Worm (Caenorhabditis elegans): ENCODE data around the gene selt-1.2.

Gene selt-1.2

DNA sequence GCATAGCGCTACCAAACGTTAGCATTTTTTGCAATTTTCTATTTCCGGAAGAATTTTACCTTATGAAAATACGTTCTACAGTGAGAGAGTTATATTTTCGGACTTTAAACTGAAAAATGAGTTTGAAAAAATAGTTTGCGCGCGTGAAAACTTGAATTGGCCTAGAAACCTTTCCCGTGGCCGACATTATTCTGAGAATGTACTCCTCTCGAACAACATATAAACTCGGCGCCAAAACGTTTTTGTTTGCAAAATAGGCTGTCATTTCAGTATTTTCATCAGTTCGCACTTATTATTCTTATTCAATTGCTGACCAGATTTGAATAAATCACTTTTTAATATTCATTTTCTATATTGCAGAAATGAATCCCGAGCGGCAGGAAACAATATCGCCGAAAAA is 10.4 kb downstream of the selt-1.2 start, which contains the start of the genes mre-11 and wdr-5.3:
TSS of gene mre-11 (minus strand) at position 113 of the 400 bp plus-strand sequence.
TSS of gene wdr-5.3 (plus strand) at position 361 of the 400 bp plus-strand sequence.
- TF ChIP-seq unc-130 (GFP tag; optimal IDR thresholded peaks at IDR 0.05), result peak; percentile 59
- no peak for TF ChIP-seq D1046.2 (GFP tag; IDR thresholded peaks at IDR 0.05)
- TF ChIP-seq rbr-2 (tag; optimal IDR thresholded peaks at IDR 0.05), result peak; percentile 7
- no peak for TF ChIP-seq mxl-2 (GFP tag; conservative IDR thresholded peaks at IDR 0.05)
- TF ChIP-seq ceh-32 (tag; optimal IDR thresholded peaks at IDR 0.05; ENCODE audit: poor library complexity), result no peak
- no peak for TF ChIP-seq lin-39 (tag; optimal IDR thresholded peaks at IDR 0.05)
- peak; percentile 65 for TF ChIP-seq nhr-6 (tag; optimal IDR thresholded peaks at IDR 0.05)
- TF ChIP-seq ZK337.2 (GFP tag; IDR thresholded peaks at IDR 0.05), result peak; percentile 74
- TF ChIP-seq F49E8.2 (tag; optimal IDR thresholded peaks at IDR 0.05; ENCODE audit: borderline replicate concordance), result no peak
- no peak for TF ChIP-seq ztf-11 (tag; optimal IDR thresholded peaks at IDR 0.05)
- no peak for TF ChIP-seq unc-62 (GFP tag; optimal IDR thresholded peaks at IDR 0.05 in 1 of 2)
- TF ChIP-seq unc-62 (tag; optimal IDR thresholded peaks at IDR 0.05), result no peak
- TF ChIP-seq mxl-3 (GFP tag; optimal IDR thresholded peaks at IDR 0.05), result peak; percentile 4
- no peak for TF ChIP-seq ceh-28 (tag; optimal IDR thresholded peaks at IDR 0.05)
- TF ChIP-seq dpl-1 (GFP tag; optimal IDR thresholded peaks at IDR 0.05), result peak; percentile 94
- TF ChIP-seq tra-1 (GFP tag; IDR thresholded peaks at IDR 0.05), result no peak
- no peak for TF ChIP-seq nhr-102 (tag; optimal IDR thresholded peaks at IDR 0.05)
- peak; percentile 52 for TF ChIP-seq aha-1 (tag)
- TF ChIP-seq hlh-11 (tag; optimal IDR thresholded peaks at IDR 0.05), result peak; percentile 42
- no peak for TF ChIP-seq daf-16 (GFP tag; optimal IDR thresholded peaks at IDR 0.05)
- TF ChIP-seq daf-16 (tag; optimal IDR thresholded peaks at IDR 0.05), result no peak
- no peak for TF ChIP-seq dve-1 (tag; optimal IDR thresholded peaks at IDR 0.05; ENCODE audit: insufficient read depth)
- TF ChIP-seq egl-27 (tag; optimal IDR thresholded peaks at IDR 0.05), result no peak
- TF ChIP-seq F26F4.8 (GFP tag; conservative IDR thresholded peaks at IDR 0.05), result no peak
- no peak for TF ChIP-seq skn-1 (tag; optimal IDR thresholded peaks at IDR 0.05)
- TF ChIP-seq dmd-9 (GFP tag; IDR thresholded peaks at IDR 0.05), result 0 out of 2 replicates have a peak, but pooled peaks have one; percentile 26
- no peak for TF ChIP-seq snpc-4 (tag; optimal IDR thresholded peaks at IDR 0.05)
- no peak for TF ChIP-seq zip-2 (tag; optimal IDR thresholded peaks at IDR 0.05)
- TF ChIP-seq mdl-1 (tag; optimal IDR thresholded peaks at IDR 0.05), result peak in 1 of 2 experiments; percentile 6
- peak; percentile 18 for TF ChIP-seq duxl-1 (tag; optimal IDR thresholded peaks at IDR 0.05; ENCODE audit: poor library complexity)
- no peak for TF ChIP-seq zfp-2 (tag; optimal IDR thresholded peaks at IDR 0.05)
- TF ChIP-seq egl-43 (GFP tag; IDR thresholded peaks at IDR 0.05), result no peak
- no peak for TF ChIP-seq ama-1 (optimal IDR thresholded peaks at IDR 0.05)
- TF ChIP-seq ceh-82 (tag; optimal IDR thresholded peaks at IDR 0.05), result no peak
- no peak for TF ChIP-seq tag-97 (GFP tag; IDR thresholded peaks at IDR 0.05)
- TF ChIP-seq mes-2 (tag; optimal IDR thresholded peaks at IDR 0.05; ENCODE audit: poor library complexity, severe bottlenecking), result peak; percentile 98
- TF ChIP-seq mep-1 (tag; optimal IDR thresholded peaks at IDR 0.05), result no peak
- peak; percentile 18 for TF ChIP-seq nhr-28 (tag; optimal IDR thresholded peaks at IDR 0.05)
- TF ChIP-seq T20F7.1 (GFP tag; optimal IDR thresholded peaks at IDR 0.05), result peak; percentile 28

- TF ChIP-seq dve-1 (tag; optimal IDR thresholded peaks at IDR 0.05; ENCODE audit: insufficient read depth) (peak; percentile 48), dmd-9 (GFP tag; IDR thresholded peaks at IDR 0.05) (no peak), nhr-28 (tag; optimal IDR thresholded peaks at IDR 0.05) (peak; percentile 58), R02D3.7 (tag; optimal IDR thresholded peaks at IDR 0.05) (no peak), zag-1 (tag; optimal IDR thresholded peaks at IDR 0.05) (no peak), spr-3 (GFP tag; optimal IDR thresholded peaks at IDR 0.05) (no peak), ztf-7 (tag; optimal IDR thresholded peaks at IDR 0.05) (peak; percentile 27), snpc-4 (tag; optimal IDR thresholded peaks at IDR 0.05) (no peak), pqm-1 (tag; optimal IDR thresholded peaks at IDR 0.05) (peak; percentile 61), skn-1 (tag; optimal IDR thresholded peaks at IDR 0.05) (no peak), hlh-11 (tag; optimal IDR thresholded peaks at IDR 0.05) (no peak), aha-1 (tag) (no peak)
Observed at ce11 chrV:10731989-10732472, 15.1 kb downstream of the selt-1.2 start, which contains the start of gene T28B11.1. Gene T28B11.1, minus strand, starts transcription at chrV:10732422.

All from whole organism, L4 larva.